Worm (Caenorhabditis elegans) whole organism, young adult: ENCODE results near the gene F49C5.12.

Experiments
- B0019.2 ChIP-seq: fragments of 200-800 bp; sonication (Bioruptor generic); conservative IDR thresholded peaks from 2 replicates; pipeline ENCODE4 v1.3.6; 2022; ENCODE audit warnings: missing genetic modification reagents, missing genetic modification characterization, missing compliant biosample characterization
- B0336.3 ChIP-seq: fragments of 200-800 bp; sonication (Bioruptor generic); IDR thresholded peaks from 2 replicates; pipeline ENCODE4 v1.3.6; 2022; ENCODE audit warnings: missing genetic modification characterization, missing compliant biosample characterization
- F57A8.1 ChIP-seq: fragments of 200-800 bp; sonication (Bioruptor generic); optimal IDR thresholded peaks from 2 replicates; lab custom pipeline; 2018; ENCODE audit warnings: mild to moderate bottlenecking, missing genetic modification characterization, moderate library complexity, missing compliant biosample characterization
- F57C9.4 ChIP-seq: sonication (generic microtip); optimal IDR thresholded peaks from 2 replicates; lab custom pipeline; 2017; ENCODE audit warnings: mild to moderate bottlenecking, missing genetic modification characterization, missing compliant biosample characterization
- Y53F4B.3 ChIP-seq: fragments of 200-800 bp; sonication (Bioruptor generic); IDR thresholded peaks from 2 replicates; pipeline ENCODE4 v1.3.6; 2022; ENCODE audit warnings: missing genetic modification reagents, missing genetic modification characterization, missing compliant biosample characterization
- Y53G8AR.9 ChIP-seq: fragments of 200-800 bp; sonication (Bioruptor generic); conservative IDR thresholded peaks from 2 replicates; pipeline ENCODE4 v1.3.6; 2022; ENCODE audit warnings: missing genetic modification reagents, missing genetic modification characterization, missing compliant biosample characterization
- Y56A3A.18 ChIP-seq: fragments of 200-800 bp; sonication (Bioruptor generic); IDR thresholded peaks from 2 replicates; pipeline ENCODE4 v1.3.6; 2022; ENCODE audit warnings: missing genetic modification reagents, missing genetic modification characterization, missing compliant biosample characterization
- Y67H2A.10 ChIP-seq: fragments of 200-800 bp; sonication (Bioruptor generic); conservative IDR thresholded peaks from 2 replicates; pipeline ENCODE4 v1.3.6; 2022; ENCODE audit warnings: missing genetic modification reagents, missing genetic modification characterization, missing compliant biosample characterization
- Y79H2A.3 ChIP-seq: fragments of 200-800 bp; sonication (Bioruptor generic); conservative IDR thresholded peaks from 2 replicates; pipeline ENCODE4 v1.3.6; 2022; ENCODE audit warnings: missing genetic modification reagents, missing genetic modification characterization, missing compliant biosample characterization
- Y95B8A.8 ChIP-seq: fragments of 200-800 bp; sonication (Bioruptor generic); IDR thresholded peaks from 2 replicates; pipeline ENCODE4 v1.3.6; 2022; ENCODE audit warnings: missing genetic modification reagents, missing genetic modification characterization, missing compliant biosample characterization
- ZK185.1 ChIP-seq: sonication (generic microtip); optimal IDR thresholded peaks from 2 replicates; lab custom pipeline; 2016; ENCODE audit warnings: mild to moderate bottlenecking, missing genetic modification characterization, missing compliant biosample characterization; ENCODE audit not compliant: poor library complexity, severe bottlenecking
- attf-5 ChIP-seq: fragments of 200-800 bp; sonication (Bioruptor generic); optimal IDR thresholded peaks from 2 replicates; lab custom pipeline; 2018; ENCODE audit warnings: mild to moderate bottlenecking, missing genetic modification characterization, missing compliant biosample characterization
- attf-6 ChIP-seq: fragments of 200-800 bp; sonication (Bioruptor generic); IDR thresholded peaks from 2 replicates; pipeline ENCODE4 v1.3.6; 2022; ENCODE audit warnings: missing genetic modification reagents, missing genetic modification characterization, missing compliant biosample characterization
- ceh-79 ChIP-seq: sonication (generic microtip); optimal IDR thresholded peaks from 2 replicates; lab custom pipeline; 2017; ENCODE audit warnings: mild to moderate bottlenecking, missing genetic modification characterization, missing compliant biosample characterization
- chd-7 ChIP-seq: sonication (generic microtip); optimal IDR thresholded peaks from 2 replicates; lab custom pipeline; 2016; ENCODE audit warnings: mild to moderate bottlenecking, missing genetic modification characterization, moderate library complexity, missing compliant biosample characterization
- dox-1 ChIP-seq: fragments of 200-800 bp; sonication (Bioruptor generic); IDR thresholded peaks from 2 replicates; pipeline ENCODE4 v1.3.6; 2022; ENCODE audit warnings: missing genetic modification reagents, missing genetic modification characterization, missing compliant biosample characterization
- efl-1 ChIP-seq: fragments of 150-350 bp; optimal IDR thresholded peaks from 2 replicates; lab custom pipeline; 2014; ENCODE audit warnings: missing biosample characterization, missing genetic modification reagents, missing genetic modification characterization
- egl-44 ChIP-seq: fragments of 200-800 bp; sonication (Bioruptor generic); IDR thresholded peaks from 2 replicates; pipeline ENCODE4 v1.3.6; 2022; ENCODE audit warnings: missing genetic modification reagents, missing genetic modification characterization, missing compliant biosample characterization
- hmg-1.2 ChIP-seq: fragments of 200-800 bp; sonication (Bioruptor generic); IDR thresholded peaks from 2 replicates; pipeline ENCODE4 v1.3.6; 2022; ENCODE audit warnings: missing genetic modification reagents, missing genetic modification characterization, missing compliant biosample characterization
- hrde-1 ChIP-seq: sonication (generic microtip); optimal IDR thresholded peaks from 2 replicates; lab custom pipeline; 2016; ENCODE audit warnings: missing genetic modification characterization, mild to moderate bottlenecking, missing compliant biosample characterization, moderate library complexity, missing genotype, missing genetic modification reagents, borderline replicate concordance
- hsf-1 ChIP-seq: fragments of 200-800 bp; sonication (Bioruptor generic); IDR thresholded peaks from 2 replicates; pipeline ENCODE4 v1.3.6; 2022; ENCODE audit warnings: missing genetic modification reagents, missing genetic modification characterization, missing compliant biosample characterization
- let-526 ChIP-seq: fragments of 200-800 bp; sonication (Bioruptor generic); IDR thresholded peaks from 2 replicates; pipeline ENCODE4 v1.3.6; 2022; ENCODE audit warnings: missing genetic modification reagents, missing genetic modification characterization, missing compliant biosample characterization
- let-607 ChIP-seq, 2 experiments: fragments of 200-800 bp in 1 of 2; sonication (Bioruptor generic) in 1 of 2; sonication (generic microtip) in 1 of 2; optimal IDR thresholded peaks; 2 replicates each; lab custom pipeline; 2016 to 2018; ENCODE audit warnings: mild to moderate bottlenecking in 2 of 2, missing compliant biosample characterization in 2 of 2, missing genetic modification characterization in 2 of 2, moderate library complexity in 2 of 2, missing genotype in 1 of 2
- madf-3 ChIP-seq: fragments of 200-800 bp; sonication (Bioruptor generic); IDR thresholded peaks from 2 replicates; pipeline ENCODE4 v1.3.6; 2022; ENCODE audit warnings: missing genetic modification reagents, missing genetic modification characterization, missing compliant biosample characterization
- madf-6 ChIP-seq: fragments of 200-800 bp; sonication (Bioruptor generic); IDR thresholded peaks from 2 replicates; pipeline ENCODE4 v1.3.6; 2022; ENCODE audit warnings: missing genetic modification reagents, missing genetic modification characterization, missing compliant biosample characterization
- madf-8 ChIP-seq: fragments of 200-800 bp; sonication (Bioruptor generic); conservative IDR thresholded peaks from 2 replicates; pipeline ENCODE4 v1.3.6; 2022; ENCODE audit warnings: missing genetic modification reagents, missing genetic modification characterization, missing compliant biosample characterization
- mcd-1 ChIP-seq: fragments of 200-800 bp; sonication (Bioruptor generic); IDR thresholded peaks from 2 replicates; pipeline ENCODE4 v1.3.6; 2022; ENCODE audit warnings: missing genetic modification reagents, missing genetic modification characterization, missing compliant biosample characterization
- nhr-179 ChIP-seq: sonication (generic microtip); optimal IDR thresholded peaks from 2 replicates; lab custom pipeline; 2016; ENCODE audit warnings: mild to moderate bottlenecking, missing genetic modification characterization, missing compliant biosample characterization
- nhr-80 ChIP-seq: sonication (generic microtip); optimal IDR thresholded peaks from 2 replicates; lab custom pipeline; 2016; ENCODE audit warnings: missing genetic modification characterization, missing compliant biosample characterization
- nhr-90 ChIP-seq: sonication (generic microtip); optimal IDR thresholded peaks from 2 replicates; lab custom pipeline; 2016; ENCODE audit warnings: missing genotype, mild to moderate bottlenecking, missing genetic modification characterization, missing compliant biosample characterization
- pbrm-1 ChIP-seq: fragments of 200-800 bp; sonication (Bioruptor generic); IDR thresholded peaks from 2 replicates; pipeline ENCODE4 v1.3.6; 2022; ENCODE audit warnings: missing genetic modification reagents, missing genetic modification characterization, missing compliant biosample characterization
- rec-8 ChIP-seq, 2 experiments: sonication (generic microtip); optimal IDR thresholded peaks; 2 replicates each; lab custom pipeline; 2016; ENCODE audit warnings: mild to moderate bottlenecking in 2 of 2, missing genetic modification characterization in 2 of 2, missing genetic modification reagents in 2 of 2, missing genotype in 2 of 2, missing biosample characterization in 1 of 2, missing compliant biosample characterization in 1 of 2, moderate library complexity in 1 of 2
- repo-1 ChIP-seq: sonication (generic microtip); optimal IDR thresholded peaks from 2 replicates; lab custom pipeline; 2017; ENCODE audit warnings: mild to moderate bottlenecking, missing genetic modification characterization, missing compliant biosample characterization
- sea-2 ChIP-seq: fragments of 200-800 bp; sonication (Bioruptor generic); IDR thresholded peaks from 2 replicates; pipeline ENCODE4 v1.3.6; 2022; ENCODE audit warnings: missing genetic modification characterization, missing compliant biosample characterization
- snpc-1.3 ChIP-seq: sonication (generic microtip); optimal IDR thresholded peaks from 2 replicates; lab custom pipeline; 2017; ENCODE audit warnings: missing genetic modification characterization, mild to moderate bottlenecking, missing compliant biosample characterization, antibody characterized with exemption, moderate library complexity, missing genotype, missing genetic modification reagents; ENCODE audit not compliant: insufficient read depth
- snpc-4 ChIP-seq, 5 experiments: fragments of 150-350 bp in 1 of 5; sonication (generic microtip) in 4 of 5; optimal IDR thresholded peaks; 2 replicates each; lab custom pipeline; 2014 to 2018; ENCODE audit warnings: missing genetic modification characterization in 5 of 5, missing biosample characterization in 3 of 5, antibody characterized with exemption in 2 of 5, mild to moderate bottlenecking in 2 of 5, missing compliant biosample characterization in 2 of 5, missing genotype in 2 of 5, moderate library complexity in 2 of 5, missing genetic modification reagents in 1 of 5
- somi-1 ChIP-seq: fragments of 200-800 bp; sonication (Bioruptor generic); optimal IDR thresholded peaks from 2 replicates; lab custom pipeline; 2018; ENCODE audit warnings: mild to moderate bottlenecking, missing genetic modification characterization, missing compliant biosample characterization
- sptf-2 ChIP-seq: fragments of 200-800 bp; sonication (Bioruptor generic); optimal IDR thresholded peaks from 2 replicates; lab custom pipeline; 2018; ENCODE audit warnings: mild to moderate bottlenecking, missing genetic modification characterization, missing compliant biosample characterization
- tlf-1 ChIP-seq: fragments of 200-800 bp; sonication (Bioruptor generic); optimal IDR thresholded peaks from 2 replicates; lab custom pipeline; 2018; ENCODE audit warnings: mild to moderate bottlenecking, missing genetic modification characterization, missing compliant biosample characterization
- unc-62 ChIP-seq: fragments of 150-350 bp; optimal IDR thresholded peaks from 2 replicates; lab custom pipeline; 2014; ENCODE audit warnings: missing biosample characterization, missing genetic modification reagents, missing genetic modification characterization
- ztf-18 ChIP-seq: sonication (generic microtip); optimal IDR thresholded peaks from 2 replicates; lab custom pipeline; 2016; ENCODE audit warnings: missing genotype, mild to moderate bottlenecking, missing genetic modification characterization, missing compliant biosample characterization
- ztf-22 ChIP-seq: fragments of 200-800 bp; sonication (Bioruptor generic); optimal IDR thresholded peaks from 2 replicates; lab custom pipeline; 2018; ENCODE audit warnings: mild to moderate bottlenecking, missing genetic modification characterization, moderate library complexity, missing compliant biosample characterization
- ztf-6 ChIP-seq: fragments of 200-800 bp; sonication (Bioruptor generic); IDR thresholded peaks from 2 replicates; pipeline ENCODE4 v1.3.6; 2022; ENCODE audit warnings: missing genetic modification reagents, missing genetic modification characterization, missing compliant biosample characterization

The F49C5.12 gene

DNA sequence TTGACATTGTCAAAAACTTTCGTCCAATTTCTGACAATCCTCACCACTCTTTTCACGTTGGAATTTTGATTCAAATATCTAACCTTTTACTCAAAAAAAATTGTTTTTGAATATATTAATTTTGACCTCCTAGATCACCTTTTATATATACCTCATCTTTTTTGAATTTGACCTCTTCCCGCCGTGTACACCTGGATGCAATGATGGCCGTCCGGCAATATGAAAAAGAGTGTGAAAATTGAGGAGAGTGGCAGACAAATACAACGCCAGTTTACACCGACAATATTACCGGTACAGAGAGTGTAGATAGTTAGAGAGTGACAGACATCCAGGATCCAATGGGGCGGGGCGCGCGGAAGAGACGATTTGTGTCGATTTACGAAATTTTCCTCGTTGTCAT lies 40.5 kb downstream of the F49C5.12 start, which contains the start of gene ceh-99:
TSS of gene ceh-99 (plus strand) at position 366 of the 400 bp plus-strand sequence.
- TF ChIP-seq hmg-1.2 (GFP tag; lab: Robert Waterston, UW) (peak; percentile 45; the same call in 1 of the 2 replicates), efl-1 (GFP tag; lab: Kevin White, UChicago) (peak; percentile 73), somi-1 (GFP tag; lab: Kevin White, UChicago) (no peak), dox-1 (GFP tag; lab: Robert Waterston, UW) (no peak), attf-6 (GFP tag; lab: Robert Waterston, UW) (no peak), let-526 (GFP tag; lab: Robert Waterston, UW) (no peak), mcd-1 (no peak), Y56A3A.18 (GFP tag; lab: Robert Waterston, UW) (peak; percentile 14; the same call in 1 of the 2 replicates), madf-6 (peak; percentile 76), Y53G8AR.9 (GFP tag; lab: Robert Waterston, UW) (no peak), Y67H2A.10 (GFP tag; lab: Robert Waterston, UW) (no peak), F57A8.1 (GFP tag; lab: Kevin White, UChicago) (no peak), madf-8 (GFP tag; lab: Robert Waterston, UW) (peak; percentile 50; the same call in 1 of the 2 replicates), hsf-1 (peak; percentile 11; the same call in 1 of the 2 replicates), pbrm-1 (GFP tag; lab: Robert Waterston, UW) (peak; percentile 53; the same call in 1 of the 2 replicates), ceh-79 (tag; lab: Kevin White, UChicago) (no peak), nhr-80 (tag; lab: Kevin White, UChicago) (no peak), Y53F4B.3 (GFP tag; lab: Robert Waterston, UW) (no peak), madf-3 (GFP tag; lab: Robert Waterston, UW) (0 out of 2 replicates have a peak, but pooled peaks have one; percentile 42), ztf-6 (GFP tag; lab: Robert Waterston, UW) (no peak), hrde-1 (tag; lab: Kevin White, UChicago) (no peak), snpc-1.3 (tag; lab: Kevin White, UChicago) (no peak), rec-8 (tag; optimal IDR thresholded peaks at IDR 0.05; lab: Kevin White, UChicago) (no peak), F57C9.4 (tag; lab: Kevin White, UChicago) (no peak), Y79H2A.3 (GFP tag; lab: Robert Waterston, UW) (no peak)

DNA sequence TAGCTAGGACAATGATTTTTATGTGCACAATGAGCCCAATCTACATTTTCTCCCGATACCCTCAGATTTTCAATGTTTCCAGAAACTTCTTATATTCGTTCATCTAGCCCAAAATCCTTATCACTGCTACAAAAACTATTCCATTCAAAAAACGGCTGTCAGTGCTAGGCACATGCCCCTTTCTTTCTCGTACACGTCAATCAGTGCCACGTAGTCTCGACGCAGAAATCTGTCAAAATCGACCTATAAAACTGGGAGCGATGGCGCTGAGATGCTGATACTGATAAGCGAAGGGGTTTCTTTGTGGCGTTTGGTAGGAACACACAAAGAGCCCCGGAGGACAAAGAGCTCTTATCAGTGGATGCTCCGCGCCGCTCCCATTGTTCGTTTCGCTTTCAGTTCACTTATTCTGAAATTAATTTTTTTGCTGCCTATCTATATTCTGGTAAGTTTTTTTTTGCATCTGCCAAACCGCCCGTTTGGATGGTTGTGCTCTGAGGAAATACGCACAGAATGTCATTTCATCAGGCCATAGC lies 41.2 kb downstream of the F49C5.12 start, which contains the start of gene srh-70:
TSS of gene srh-70 (minus strand) at position 51 of the 536 bp plus-strand sequence.
- peak; percentile 76 for TF ChIP-seq chd-7 (tag; lab: Kevin White, UChicago)
- TF ChIP-seq let-607 (tag; optimal IDR thresholded peaks at IDR 0.05; lab: Kevin White, UChicago): peak; percentile 99
- TF ChIP-seq sptf-2: no peak
- no peak for TF ChIP-seq nhr-179 (tag; lab: Kevin White, UChicago)
- TF ChIP-seq B0019.2 (GFP tag; lab: Robert Waterston, UW): no peak
- peak; percentile 24 for TF ChIP-seq attf-5 (GFP tag; lab: Kevin White, UChicago)
- peak; percentile 73 for TF ChIP-seq nhr-90 (tag; lab: Kevin White, UChicago)
- TF ChIP-seq mcd-1: peak; percentile 60
- 0 out of 2 replicates have a peak, but pooled peaks have one; percentile 29 for TF ChIP-seq Y56A3A.18 (GFP tag; lab: Robert Waterston, UW)
- peak; percentile 29 for TF ChIP-seq repo-1
- TF ChIP-seq egl-44: peak; percentile 37; the same call in 1 of the 2 replicates
- peak; percentile 12 for TF ChIP-seq ztf-22 (GFP tag; lab: Kevin White, UChicago)
- TF ChIP-seq efl-1 (GFP tag; lab: Kevin White, UChicago): no peak
- TF ChIP-seq snpc-4 (GFP tag; optimal IDR thresholded peaks at IDR 0.05; lab: Kevin White, UChicago): no peak
- peak in 2 of 4 experiments; percentile 22 to 29 for TF ChIP-seq snpc-4 (tag; optimal IDR thresholded peaks at IDR 0.05; lab: Kevin White, UChicago)
- peak; percentile 72 for TF ChIP-seq Y53G8AR.9 (GFP tag; lab: Robert Waterston, UW)
- TF ChIP-seq ztf-18 (tag; lab: Kevin White, UChicago): peak; percentile 1
- no peak; the same call in 1 of the 2 replicates for TF ChIP-seq Y95B8A.8 (GFP tag; lab: Robert Waterston, UW)
- TF ChIP-seq nhr-80 (tag; lab: Kevin White, UChicago): peak; percentile 96
- peak; percentile 79 for TF ChIP-seq tlf-1 (GFP tag; lab: Kevin White, UChicago)
- TF ChIP-seq pbrm-1 (GFP tag; lab: Robert Waterston, UW): no peak
- TF ChIP-seq B0336.3: peak; percentile 80
- no peak for TF ChIP-seq sea-2 (GFP tag; lab: Robert Waterston, UW)
- peak; percentile 79 for TF ChIP-seq dox-1 (GFP tag; lab: Robert Waterston, UW)
- peak; percentile 46 for TF ChIP-seq ZK185.1 (tag; lab: Kevin White, UChicago)
- 0 out of 2 replicates have a peak, but pooled peaks have one; percentile 21 for TF ChIP-seq let-526 (GFP tag; lab: Robert Waterston, UW)
- peak; percentile 99 for TF ChIP-seq unc-62 (GFP tag; lab: Kevin White, UChicago)
